Fruit fly (Drosophila melanogaster) S2 (cell line): ENCODE data around the gene Or85c.

ENCODE experiments used
- CG8478 ChIP-seq: fragments of >200 bp; optimal IDR thresholded peaks from 2 replicates; lab custom pipeline; 2018
- CTCF ChIP-seq, 2 experiments: fragments of >200 bp; optimal IDR thresholded peaks; 2 replicates each; lab custom pipeline; 2018

Gene Or85c

DNA sequence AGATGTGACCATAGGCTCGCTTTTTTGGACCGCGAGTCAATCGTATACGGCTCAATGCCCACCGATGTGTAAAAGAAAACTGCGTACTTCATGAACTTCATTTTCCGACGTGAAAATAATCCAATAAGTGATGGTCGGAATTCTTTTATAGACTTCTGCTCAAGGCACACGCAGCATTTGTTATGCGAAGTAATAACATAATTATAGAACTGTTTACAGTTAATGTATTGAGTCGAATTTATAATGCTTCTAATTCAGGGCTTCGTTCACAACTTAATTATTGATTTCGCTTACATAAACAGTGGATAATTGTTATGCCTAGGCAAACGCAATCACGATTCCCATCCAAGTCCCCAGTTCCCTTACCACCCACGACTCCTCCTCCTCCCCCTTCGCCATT is at the start of gene Or85c:
Or85c (minus strand) TSS at position 101 of the 400 bp plus-strand sequence.
- TF ChIP-seq CG8478 (no peak), CTCF (optimal IDR thresholded peaks at IDR 0.05; lab: Kevin White, UChicago) (no peak)

dm6 chr3R:8562484-8562886 is 49.7 kb upstream of the Or85c start, which contains the start of the genes mRpS18A and CG31460:
Gene mRpS18A (minus strand): TSS chr3R:8562593.
Gene CG31460 (plus strand): TSS chr3R:8562673.
- TF ChIP-seq CG8478: no peak
- no peak for TF ChIP-seq CTCF (optimal IDR thresholded peaks at IDR 0.05; lab: Kevin White, UChicago)

DNA sequence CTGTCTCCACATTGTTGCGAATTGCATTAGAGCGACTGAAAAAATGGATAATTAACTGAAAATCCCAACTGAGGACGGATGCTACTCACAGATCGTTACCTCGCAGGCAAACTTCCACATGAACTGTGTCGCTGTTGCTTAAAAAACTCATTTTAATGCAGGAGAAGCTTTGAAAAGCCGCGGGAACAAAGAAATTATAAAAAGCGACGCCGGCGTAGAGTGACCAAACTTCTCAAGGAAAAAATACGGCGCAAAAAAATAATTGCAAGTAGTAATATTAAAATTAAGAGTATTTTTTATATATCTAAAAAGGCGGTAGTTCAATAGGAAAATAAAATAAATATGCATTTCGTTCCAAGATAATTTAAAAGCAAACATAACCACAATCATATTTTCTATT is 48.7 kb upstream of the Or85c start, which contains the start of gene pch2:
pch2 (minus strand) TSS at position 243 of the 400 bp plus-strand sequence.
- no peak for TF ChIP-seq CG8478
- no peak for TF ChIP-seq CTCF (optimal IDR thresholded peaks at IDR 0.05; lab: Kevin White, UChicago)

- TF ChIP-seq CTCF (optimal IDR thresholded peaks at IDR 0.05; lab: Kevin White, UChicago) (no peak), CG8478 (no peak)
Measured at dm6 chr3R:8552308-8552707, 39.5 kb upstream of the Or85c start, which contains the start of gene Or85d. Gene Or85d (plus strand): TSS chr3R:8552608.

DNA sequence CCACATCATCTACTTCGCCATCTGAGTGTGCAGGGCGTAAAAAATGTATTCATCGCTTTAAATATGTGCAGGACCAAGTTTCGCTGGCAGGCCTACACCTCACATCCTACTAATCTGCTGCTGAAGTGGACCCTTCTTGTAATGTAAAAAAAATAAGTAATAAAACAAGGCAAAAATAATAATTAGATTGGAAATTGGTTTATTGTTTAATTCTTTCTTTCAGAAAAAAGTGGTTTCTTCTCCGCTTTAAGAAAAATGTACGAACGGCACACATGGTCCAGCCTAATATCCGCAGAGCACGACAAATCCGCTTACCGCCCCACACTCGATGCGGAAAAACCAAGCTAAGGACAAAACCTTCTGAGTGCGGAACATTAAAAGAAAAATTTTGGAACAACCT is 33.1 kb upstream of the Or85c start:
- no peak for TF ChIP-seq CG8478
- TF ChIP-seq CTCF (optimal IDR thresholded peaks at IDR 0.05; lab: Kevin White, UChicago): no peak

dm6 chr3R:8528862-8529261 is 16.0 kb upstream of the Or85c start, which contains the start of gene CG11741:
Gene CG11741 (minus strand): TSS chr3R:8528877.
- TF ChIP-seq CTCF (optimal IDR thresholded peaks at IDR 0.05; lab: Kevin White, UChicago) (no peak), CG8478 (no peak)

DNA sequence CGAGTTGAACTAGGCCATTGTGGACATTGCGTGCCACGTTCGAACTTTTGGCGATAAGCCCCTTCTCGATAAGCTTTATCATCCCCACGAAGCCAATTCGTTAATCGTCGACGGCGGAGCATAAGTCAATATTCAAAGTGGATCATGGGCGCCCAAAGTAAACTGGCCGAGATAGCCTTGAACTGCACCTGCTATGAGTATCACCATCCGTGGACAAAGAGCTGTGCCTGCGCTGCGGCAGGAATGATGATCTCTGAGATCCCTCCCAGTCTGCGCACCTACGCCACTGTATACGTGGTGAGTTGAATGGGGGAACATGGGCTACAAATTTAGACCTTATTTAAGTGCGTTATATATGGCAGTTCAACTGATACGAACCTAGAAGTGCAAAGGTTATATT is 11.5 kb upstream of the Or85c start:
- TF ChIP-seq CTCF (optimal IDR thresholded peaks at IDR 0.05; lab: Kevin White, UChicago) (no peak), CG8478 (no peak)

dm6 chr3R:8523668-8524067 is 10.8 kb upstream of the Or85c start, which contains the start of gene CG31259:
Gene CG31259 (plus strand): TSS chr3R:8523944.
- TF ChIP-seq CTCF (optimal IDR thresholded peaks at IDR 0.05; lab: Kevin White, UChicago): no peak
- no peak for TF ChIP-seq CG8478

DNA sequence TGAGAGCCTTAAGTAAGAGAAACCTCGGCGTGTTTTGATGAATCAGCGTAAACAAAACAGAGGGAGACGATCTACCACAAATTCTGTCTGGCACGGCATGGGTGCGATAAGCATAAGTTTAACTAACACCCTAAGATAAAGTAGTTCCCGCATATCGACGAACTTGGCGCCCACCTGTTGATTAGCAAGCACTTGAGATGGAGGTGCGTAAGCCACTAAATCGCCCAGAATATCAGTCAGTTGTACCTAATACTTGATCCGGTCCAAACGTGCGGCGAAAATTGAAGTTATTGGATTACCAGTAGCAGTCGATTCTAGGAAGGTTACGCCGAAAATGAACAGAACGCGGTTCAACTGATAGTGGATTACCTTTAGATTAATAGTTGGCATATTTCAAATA is 8.7 kb upstream of the Or85c start, which contains the start of gene CG31454:
CG31454 (plus strand) TSS at position 160 of the 400 bp plus-strand sequence.
- TF ChIP-seq CTCF (optimal IDR thresholded peaks at IDR 0.05; lab: Kevin White, UChicago) (no peak), CG8478 (no peak)

DNA sequence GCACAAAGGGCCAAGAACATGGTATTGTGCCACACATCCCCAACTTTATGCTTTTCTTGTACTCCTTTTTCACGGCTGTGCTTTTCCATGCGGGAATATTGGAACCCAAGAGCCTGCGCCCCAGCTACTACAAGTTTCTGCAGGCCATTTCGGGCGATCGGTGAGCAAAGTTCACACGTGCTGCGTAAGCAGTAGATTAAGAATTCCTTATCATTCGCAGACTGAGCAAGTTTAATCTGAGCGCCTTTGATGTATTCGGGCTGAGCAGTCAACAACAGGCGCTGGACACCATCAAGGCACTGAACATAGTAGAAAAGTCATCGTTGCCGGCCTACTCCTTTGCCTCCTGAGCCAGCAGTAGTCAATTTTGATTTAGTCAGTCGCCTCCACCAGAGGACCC is 8.0 kb upstream of the Or85c start:
- TF ChIP-seq CTCF (optimal IDR thresholded peaks at IDR 0.05; lab: Kevin White, UChicago): no peak
- TF ChIP-seq CG8478: no peak

DNA sequence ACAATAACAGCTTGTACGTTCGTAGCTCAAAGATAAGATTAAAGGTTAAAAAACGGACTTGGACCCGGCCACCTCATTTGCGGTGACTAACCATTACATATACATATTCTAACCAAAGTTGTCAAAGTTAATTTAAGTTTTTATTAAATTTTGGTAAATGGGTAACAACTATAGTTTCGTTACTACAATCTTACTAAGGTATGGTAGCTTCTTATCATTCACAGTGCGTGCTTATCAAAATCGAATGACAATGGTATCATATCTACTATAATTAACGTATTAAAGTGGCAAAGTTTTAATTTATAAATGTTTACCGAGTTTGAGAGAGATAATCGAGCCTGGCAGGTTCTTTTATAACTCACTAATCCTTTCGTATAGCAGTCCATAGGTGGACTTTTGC is 6.3 kb upstream of the Or85c start:
- no peak for TF ChIP-seq CTCF (optimal IDR thresholded peaks at IDR 0.05; lab: Kevin White, UChicago)
- no peak for TF ChIP-seq CG8478

- no peak for TF ChIP-seq CTCF (optimal IDR thresholded peaks at IDR 0.05; lab: Kevin White, UChicago)
- no peak for TF ChIP-seq CG8478
Measured at dm6 chr3R:8518565-8519154, 5.8 kb upstream of the Or85c start.

DNA sequence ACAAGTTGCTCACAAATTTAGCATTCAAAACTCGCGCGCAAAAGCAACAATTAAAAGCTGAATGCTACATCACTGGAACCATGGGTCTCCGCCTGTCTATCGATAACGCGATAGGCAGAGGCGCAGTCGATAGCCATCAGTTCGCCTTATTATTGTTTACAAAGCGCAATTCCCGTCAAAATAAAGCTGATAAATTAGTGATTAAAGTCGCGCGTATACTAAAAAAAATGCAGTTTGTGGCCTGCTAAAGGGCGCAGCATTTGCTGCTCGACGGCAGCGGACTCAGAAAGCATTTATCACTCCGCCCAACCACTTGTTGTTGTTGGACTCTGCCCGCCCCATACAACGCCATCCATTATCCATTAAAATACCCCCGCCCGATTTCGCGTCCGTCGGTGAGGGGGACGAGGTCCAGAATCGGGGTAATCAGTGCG is 4.9 kb upstream of the Or85c start, which contains the start of gene CG11737:
CG11737 (plus strand) TSS at position 117 of the 434 bp plus-strand sequence.
- no peak for TF ChIP-seq CG8478
- TF ChIP-seq CTCF (optimal IDR thresholded peaks at IDR 0.05; lab: Kevin White, UChicago): no peak

- no peak for TF ChIP-seq CG8478
- no peak for TF ChIP-seq CTCF (optimal IDR thresholded peaks at IDR 0.05; lab: Kevin White, UChicago)
Measured at dm6 chr3R:8511258-8511657, 1.6 kb downstream of the Or85c start, which contains the start of gene Or85b. Gene Or85b (minus strand): TSS chr3R:8511358.

dm6 chr3R:8484573-8484972 is 28.2 kb downstream of the Or85c start:
- no peak for TF ChIP-seq CG8478
- TF ChIP-seq CTCF (optimal IDR thresholded peaks at IDR 0.05; lab: Kevin White, UChicago): peak; percentile 47 to 53

- no peak for TF ChIP-seq CTCF (optimal IDR thresholded peaks at IDR 0.05; lab: Kevin White, UChicago)
Measured at dm6 chr3R:8482881-8483280, 29.9 kb downstream of the Or85c start.
